Worm (Caenorhabditis elegans) whole organism, L2 larva: ENCODE data around the gene ilys-2.

ENCODE experiments used
- alr-1 ChIP-seq: fragments of 150-350 bp; optimal IDR thresholded peaks from 2 replicates; lab custom pipeline; 2014; ENCODE audit warnings: missing biosample characterization, missing genetic modification characterization
- ama-1 ChIP-seq: fragments of 150-350 bp; optimal IDR thresholded peaks from 2 replicates; lab custom pipeline; 2018; ENCODE audit warnings: inconsistent platforms
- ceh-82 ChIP-seq: fragments of 150-350 bp; optimal IDR thresholded peaks from 2 replicates; lab custom pipeline; 2014; ENCODE audit warnings: missing biosample characterization, missing genetic modification characterization
- fos-1 ChIP-seq: fragments of 150-350 bp; optimal IDR thresholded peaks from 2 replicates; lab custom pipeline; 2014; ENCODE audit warnings: missing biosample characterization, missing genetic modification characterization
- nhr-237 ChIP-seq: fragments of 150-350 bp; optimal IDR thresholded peaks from 2 replicates; lab custom pipeline; 2014; ENCODE audit warnings: missing biosample characterization, missing genetic modification characterization
- snpc-4 ChIP-seq: fragments of 150-350 bp; optimal IDR thresholded peaks from 2 replicates; lab custom pipeline; 2014; ENCODE audit warnings: missing biosample characterization, missing genetic modification characterization
- ztf-4 ChIP-seq: fragments of 150-350 bp; optimal IDR thresholded peaks from 2 replicates; lab custom pipeline; 2014; ENCODE audit warnings: missing biosample characterization, missing genetic modification characterization

DNA sequence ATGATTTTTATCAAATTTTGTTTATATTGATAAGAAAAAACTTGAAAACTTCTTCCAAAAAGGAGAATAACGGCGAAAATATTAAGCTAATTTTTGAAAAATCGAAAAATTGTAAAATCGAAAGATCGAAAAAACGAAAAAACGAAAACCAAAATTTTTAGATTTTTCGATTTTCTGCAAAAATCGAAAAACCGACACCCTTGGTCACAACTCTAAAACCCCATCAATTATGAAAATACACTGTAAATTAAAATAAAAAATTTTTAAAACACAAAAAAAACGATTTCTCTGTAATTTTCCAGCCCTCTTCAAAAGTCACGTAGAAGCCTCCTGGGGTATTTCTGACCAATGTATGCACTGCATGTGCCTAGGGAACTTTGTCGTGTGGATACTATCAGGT lies 2.6 kb downstream of the ilys-2 start, which contains the start of gene ilys-1:
- TF ChIP-seq nhr-237 = no peak
- TF ChIP-seq ztf-4 (tag; lab: Kevin White, UChicago) = no peak
- TF ChIP-seq fos-1 = no peak
- no peak for TF ChIP-seq snpc-4 (tag; lab: Kevin White, UChicago)
- TF ChIP-seq alr-1 (tag; lab: Kevin White, UChicago) = no peak
- no peak for TF ChIP-seq ceh-82 (tag; lab: Kevin White, UChicago)
- TF ChIP-seq ama-1 = no peak
